Fruit fly (Drosophila melanogaster) whole organism, embryonic: Measurements from ENCODE around the gene Klp64D.

ENCODE experiments used
- CG10366 ChIP-seq: fragments of 200-800 bp; sonication (Bioruptor generic); IDR thresholded peaks from 2 replicates; pipeline ENCODE4 v1.3.6; 2022; ENCODE audit warnings: missing biosample characterization, missing genetic modification characterization
- CG10543 ChIP-seq: fragments of 200-800 bp; sonication (Bioruptor generic); optimal IDR thresholded peaks from 3 replicates; lab custom pipeline; 2017; ENCODE audit warnings: missing biosample characterization, mild to moderate bottlenecking, missing genetic modification characterization, moderate library complexity
- CG10979 ChIP-seq: fragments of 200-800 bp; sonication (Bioruptor generic); optimal IDR thresholded peaks from 2 replicates; lab custom pipeline; 2018; ENCODE audit warnings: missing biosample characterization, mild to moderate bottlenecking, missing genetic modification characterization, moderate library complexity
- CG11504 ChIP-seq: fragments of 200-800 bp; sonication (Bioruptor generic); optimal IDR thresholded peaks from 3 replicates; lab custom pipeline; 2019; ENCODE audit warnings: missing biosample characterization, mild to moderate bottlenecking, missing genetic modification characterization, moderate library complexity
- CG11560 ChIP-seq: fragments of 200-800 bp; sonication (Bioruptor generic); IDR thresholded peaks from 3 replicates; pipeline ENCODE4 v1.3.6; 2022; ENCODE audit warnings: missing biosample characterization, missing genetic modification characterization
- CG11723 ChIP-seq: fragments of 200-800 bp; sonication (Bioruptor generic); optimal IDR thresholded peaks from 2 replicates; lab custom pipeline; 2017; ENCODE audit warnings: missing biosample characterization, mild to moderate bottlenecking, missing genetic modification characterization
- CG12391 ChIP-seq: fragments of 200-800 bp; sonication (Bioruptor generic); optimal IDR thresholded peaks from 3 replicates; lab custom pipeline; 2018; ENCODE audit warnings: missing biosample characterization, mild to moderate bottlenecking, missing genetic modification characterization, moderate library complexity
- CG12942 ChIP-seq: fragments of 200-800 bp; sonication (Bioruptor generic); optimal IDR thresholded peaks from 3 replicates; lab custom pipeline; 2016; ENCODE audit warnings: missing biosample characterization, missing genetic modification characterization
- CG15073 ChIP-seq: fragments of 200-800 bp; sonication (Bioruptor generic); optimal IDR thresholded peaks from 2 replicates; lab custom pipeline; 2016; ENCODE audit warnings: missing biosample characterization, missing genetic modification characterization
- CG1529 ChIP-seq: fragments of 200-800 bp; sonication (Bioruptor generic); optimal IDR thresholded peaks from 3 replicates; lab custom pipeline; 2018; ENCODE audit warnings: missing biosample characterization, missing genetic modification characterization
- CG17612 ChIP-seq: fragments of 200-800 bp; sonication (Bioruptor generic); IDR thresholded peaks from 2 replicates; pipeline ENCODE4 v1.3.6; 2022; ENCODE audit warnings: missing biosample characterization, missing genetic modification characterization
- CG2129 ChIP-seq: fragments of 200-800 bp; sonication (Bioruptor generic); IDR thresholded peaks from 2 replicates; pipeline ENCODE4 v1.3.6; 2022; ENCODE audit warnings: missing biosample characterization, missing genetic modification characterization; ENCODE audit not compliant: partially characterized antibody
- CG3065 ChIP-seq: fragments of 200-800 bp; sonication (Bioruptor generic); optimal IDR thresholded peaks from 2 replicates; lab custom pipeline; 2016; ENCODE audit warnings: missing biosample characterization, missing genetic modification characterization
- CG31388 ChIP-seq: fragments of 200-800 bp; sonication (Bioruptor generic); optimal IDR thresholded peaks from 2 replicates; lab custom pipeline; 2016; ENCODE audit warnings: missing biosample characterization, missing genetic modification characterization
- CG32772 ChIP-seq: fragments of 200-800 bp; sonication (Bioruptor generic); IDR thresholded peaks from 2 replicates; pipeline ENCODE4 v1.3.6; 2022; ENCODE audit warnings: missing biosample characterization, missing genetic modification characterization
- CG3281 ChIP-seq: fragments of 200-800 bp; sonication (Bioruptor generic); optimal IDR thresholded peaks from 3 replicates; lab custom pipeline; 2017; ENCODE audit warnings: missing biosample characterization, mild to moderate bottlenecking, missing genetic modification characterization
- CG5180 ChIP-seq: fragments of 200-800 bp; sonication (Bioruptor generic); optimal IDR thresholded peaks from 3 replicates; lab custom pipeline; 2017; ENCODE audit warnings: missing biosample characterization, missing genetic modification characterization, mild to moderate bottlenecking, moderate library complexity, missing genetic modification reagents
- CG5953 ChIP-seq: fragments of 200-800 bp; sonication (Bioruptor generic); IDR thresholded peaks from 2 replicates; pipeline ENCODE4 v1.3.6; 2022; ENCODE audit warnings: missing biosample characterization, missing genetic modification characterization
- CG6254 ChIP-seq: fragments of 200-800 bp; sonication (Bioruptor generic); optimal IDR thresholded peaks from 3 replicates; lab custom pipeline; 2017; ENCODE audit warnings: mild to moderate bottlenecking, missing biosample characterization, missing genetic modification reagents, missing genetic modification characterization
- CG8290 ChIP-seq, 3 experiments: fragments of 200-800 bp; sonication (Bioruptor generic); optimal IDR thresholded peaks; 2 replicates each; lab custom pipeline; 2016 to 2019; ENCODE audit warnings: missing biosample characterization in 3 of 3, missing genetic modification characterization in 3 of 3, mild to moderate bottlenecking in 2 of 3, moderate library complexity in 1 of 3
- CG9727 ChIP-seq: fragments of 200-800 bp; sonication (Bioruptor generic); optimal IDR thresholded peaks from 3 replicates; lab custom pipeline; 2017; ENCODE audit warnings: missing biosample characterization, mild to moderate bottlenecking, missing genetic modification characterization
- CHES-1-like ChIP-seq: fragments of 200-800 bp; sonication (Bioruptor generic); optimal IDR thresholded peaks from 2 replicates; lab custom pipeline; 2016; ENCODE audit warnings: missing biosample characterization, missing genetic modification characterization
- Chrac-16 ChIP-seq: fragments of 200-800 bp; sonication (Bioruptor generic); optimal IDR thresholded peaks from 3 replicates; lab custom pipeline; 2016; ENCODE audit warnings: missing biosample characterization, missing genetic modification characterization
- CkIIα-i1 ChIP-seq: fragments of 200-800 bp; sonication (Bioruptor generic); IDR thresholded peaks from 2 replicates; pipeline ENCODE4 v1.3.6; 2022; ENCODE audit warnings: missing biosample characterization, missing genetic modification characterization
- Dad ChIP-seq: fragments of 200-800 bp; sonication (Bioruptor generic); optimal IDR thresholded peaks from 3 replicates; lab custom pipeline; 2016; ENCODE audit warnings: missing biosample characterization, missing genetic modification characterization
- Doc2 ChIP-seq: fragments of 200-800 bp; sonication (Bioruptor generic); IDR thresholded peaks from 2 replicates; pipeline ENCODE4 v1.3.6; 2022; ENCODE audit warnings: missing biosample characterization, missing genetic modification characterization
- E2f2 ChIP-seq: fragments of 200-800 bp; sonication (Bioruptor generic); IDR thresholded peaks from 2 replicates; pipeline ENCODE4 v1.3.6; 2022; ENCODE audit warnings: missing biosample characterization, missing genetic modification characterization
- Elba2 ChIP-seq: fragments of 200-800 bp; sonication (Bioruptor generic); optimal IDR thresholded peaks from 3 replicates; lab custom pipeline; 2016; ENCODE audit warnings: missing biosample characterization, missing genetic modification characterization
- HmgD ChIP-seq: fragments of 200-800 bp; sonication (Bioruptor generic); optimal IDR thresholded peaks from 3 replicates; lab custom pipeline; 2016; ENCODE audit warnings: missing biosample characterization, missing genetic modification characterization
- Mad ChIP-seq: fragments of 200-800 bp; sonication (Bioruptor generic); optimal IDR thresholded peaks from 2 replicates; lab custom pipeline; 2016; ENCODE audit warnings: missing biosample characterization, missing genetic modification characterization
- Mrtf ChIP-seq: fragments of 200-800 bp; sonication (Bioruptor generic); IDR thresholded peaks from 3 replicates; pipeline ENCODE4 v1.3.6; 2022; ENCODE audit warnings: missing biosample characterization, missing genetic modification characterization
- NFAT ChIP-seq: fragments of 200-800 bp; sonication (Bioruptor generic); IDR thresholded peaks from 2 replicates; pipeline ENCODE4 v1.3.6; 2022; ENCODE audit warnings: missing biosample characterization, missing genetic modification characterization
- NfI ChIP-seq: fragments of 200-800 bp; sonication (Bioruptor generic); optimal IDR thresholded peaks from 3 replicates; lab custom pipeline; 2018; ENCODE audit warnings: missing biosample characterization, mild to moderate bottlenecking, missing genetic modification characterization, moderate library complexity
- PHDP ChIP-seq: fragments of 200-800 bp; sonication (Bioruptor generic); optimal IDR thresholded peaks from 3 replicates; lab custom pipeline; 2018; ENCODE audit warnings: missing biosample characterization, mild to moderate bottlenecking, missing genetic modification characterization, moderate library complexity
- Spps ChIP-seq: fragments of 200-800 bp; sonication (Bioruptor generic); optimal IDR thresholded peaks from 2 replicates; lab custom pipeline; 2018; ENCODE audit warnings: missing biosample characterization, mild to moderate bottlenecking, missing genetic modification characterization
- TFAM ChIP-seq: fragments of 200-800 bp; sonication (Bioruptor generic); optimal IDR thresholded peaks from 2 replicates; lab custom pipeline; 2017; ENCODE audit warnings: missing biosample characterization, missing genetic modification characterization, inconsistent platforms
- ab ChIP-seq: fragments of 200-800 bp; sonication (Bioruptor generic); optimal IDR thresholded peaks from 2 replicates; lab custom pipeline; 2016; ENCODE audit warnings: missing biosample characterization, missing genetic modification characterization
- bsh ChIP-seq, 2 experiments: fragments of 200-800 bp; sonication (Bioruptor generic); optimal IDR thresholded peaks; 2 replicates each; lab custom pipeline; 2017 to 2018; ENCODE audit warnings: mild to moderate bottlenecking in 2 of 2, missing biosample characterization in 2 of 2, missing genetic modification characterization in 2 of 2, moderate library complexity in 1 of 2
- cato ChIP-seq: fragments of 200-800 bp; sonication (Bioruptor generic); optimal IDR thresholded peaks from 2 replicates; lab custom pipeline; 2016; ENCODE audit warnings: missing biosample characterization, missing genetic modification characterization, borderline replicate concordance
- crol ChIP-seq: fragments of 200-800 bp; sonication (Bioruptor generic); IDR thresholded peaks from 2 replicates; pipeline ENCODE4 v1.3.6; 2022; ENCODE audit warnings: missing biosample characterization, missing genetic modification characterization
- grau ChIP-seq: fragments of 200-800 bp; optimal IDR thresholded peaks from 3 replicates; lab custom pipeline; 2019; ENCODE audit warnings: missing biosample characterization, mild to moderate bottlenecking, missing genetic modification characterization, moderate library complexity
- h ChIP-seq: fragments of >200 bp; optimal IDR thresholded peaks from 2 replicates; lab custom pipeline; 2017
- klu ChIP-seq: fragments of 200-800 bp; sonication (Bioruptor generic); IDR thresholded peaks from 2 replicates; pipeline ENCODE4 v1.3.6; 2022; ENCODE audit warnings: missing biosample characterization, missing genetic modification characterization
- kni ChIP-seq: fragments of 200-800 bp; sonication (Bioruptor generic); optimal IDR thresholded peaks from 3 replicates; lab custom pipeline; 2017; ENCODE audit warnings: mild to moderate bottlenecking, missing biosample characterization, missing genetic modification reagents, missing genetic modification characterization
- knrl ChIP-seq: fragments of 200-800 bp; sonication (Bioruptor generic); IDR thresholded peaks from 3 replicates; pipeline ENCODE4 v1.3.6; 2022; ENCODE audit warnings: missing biosample characterization, missing genetic modification characterization; ENCODE audit not compliant: partially characterized antibody
- lola ChIP-seq, 3 experiments: fragments of >200 bp in 2 of 3; fragments of 200-800 bp in 1 of 3; sonication (Bioruptor generic) in 1 of 3; optimal IDR thresholded peaks; 2 replicates each; lab custom pipeline; 2017 to 2019; ENCODE audit warnings: missing biosample characterization in 3 of 3, missing genetic modification characterization in 3 of 3, mild to moderate bottlenecking in 1 of 3, moderate library complexity in 1 of 3
- seq ChIP-seq: fragments of 200-800 bp; sonication (Bioruptor generic); IDR thresholded peaks from 2 replicates; pipeline ENCODE4 v1.3.6; 2022; ENCODE audit warnings: missing biosample characterization, missing genetic modification characterization
- unc-4 ChIP-seq: fragments of 200-800 bp; sonication (Bioruptor generic); IDR thresholded peaks from 2 replicates; pipeline ENCODE4 v1.3.6; 2022; ENCODE audit warnings: missing biosample characterization, missing genetic modification characterization; ENCODE audit not compliant: partially characterized antibody
- vfl ChIP-seq: fragments of 200-800 bp; sonication (Bioruptor generic); optimal IDR thresholded peaks from 2 replicates; lab custom pipeline; 2016; ENCODE audit warnings: missing biosample characterization, missing genetic modification characterization
- zf30C ChIP-seq: fragments of 200-800 bp; sonication (Bioruptor generic); optimal IDR thresholded peaks from 3 replicates; lab custom pipeline; 2018; ENCODE audit warnings: missing biosample characterization, mild to moderate bottlenecking, missing genetic modification characterization

Klp64D gene

DNA sequence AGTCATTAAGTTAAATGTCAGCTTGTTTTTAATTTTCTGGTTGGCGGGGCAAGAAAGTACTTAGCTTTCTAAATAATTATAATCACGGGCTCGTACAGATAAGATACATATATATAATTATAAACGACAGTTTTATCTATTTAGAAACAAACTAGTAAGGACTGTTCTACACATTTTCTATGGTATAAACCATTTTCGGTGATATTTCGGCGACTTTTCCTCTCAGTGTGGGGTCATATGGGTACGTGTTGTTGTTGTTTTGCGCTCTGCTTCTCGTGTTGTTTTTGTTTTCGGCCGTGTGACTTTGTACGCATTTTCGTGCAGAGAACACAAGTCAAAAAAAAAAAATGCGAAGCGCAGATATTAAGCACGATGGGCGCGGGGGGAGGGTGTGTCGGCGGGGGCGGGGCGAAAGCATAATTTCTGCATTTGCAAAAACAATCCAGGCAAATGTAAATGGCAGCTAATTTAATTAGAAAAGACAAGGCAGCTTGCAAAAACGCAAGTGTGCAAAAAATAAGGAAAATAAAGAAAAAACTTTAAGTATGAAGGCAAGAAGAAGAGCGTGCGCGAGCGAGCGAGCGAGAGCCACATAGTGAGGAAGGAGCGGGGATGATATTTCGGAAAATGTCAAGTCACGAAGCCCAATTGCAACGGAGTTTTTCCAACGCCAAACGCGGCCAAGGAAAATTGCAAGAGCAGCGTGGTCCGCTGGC, 6.1 kb upstream of the Klp64D start (continued):
- TF ChIP-seq CG11504 (tag; lab: Kevin White, UChicago) = no peak
- TF ChIP-seq seq = peak; percentile 53
- peak; percentile 53 for TF ChIP-seq CG12391 (tag; lab: Kevin White, UChicago)
- TF ChIP-seq CG12942 (GFP tag; lab: Kevin White, UChicago) = peak; percentile 55
- no peak for TF ChIP-seq CkIIα-i1
- TF ChIP-seq klu = no peak
- TF ChIP-seq cato (GFP tag; lab: Kevin White, UChicago) = peak; percentile 25
- TF ChIP-seq E2f2 = peak; percentile 21; the same call in 1 of the 2 replicates
- peak; percentile 10 for TF ChIP-seq CG10979 (tag; lab: Kevin White, UChicago)
- no peak for TF ChIP-seq CG3281 (GFP tag; lab: Kevin White, UChicago)
- no peak for TF ChIP-seq CG10543
- TF ChIP-seq CG5953 = no peak
- no peak for TF ChIP-seq Dad (GFP tag; lab: Kevin White, UChicago)
- no peak for TF ChIP-seq CG31388 (GFP tag; lab: Kevin White, UChicago)
- TF ChIP-seq Spps (tag; lab: Kevin White, UChicago) = no peak
- TF ChIP-seq unc-4 (GFP tag; lab: Robert Waterston, UW) = no peak
- TF ChIP-seq HmgD (GFP tag; lab: Kevin White, UChicago) = no peak
- no peak for TF ChIP-seq CG3065
- TF ChIP-seq crol (GFP tag; lab: Robert Waterston, UW) = peak; percentile 95
- TF ChIP-seq knrl (GFP tag; lab: Robert Waterston, UW) = no peak
- no peak for TF ChIP-seq ab (GFP tag; lab: Kevin White, UChicago)
- TF ChIP-seq Chrac-16 = peak; percentile 20
- TF ChIP-seq CG2129 = no peak
- TF ChIP-seq CG32772 (GFP tag; lab: Robert Waterston, UW) = peak; percentile 56; the same call in 1 of the 2 replicates
- TF ChIP-seq Mrtf (GFP tag; lab: Robert Waterston, UW) = no peak
- TF ChIP-seq grau = peak; percentile 44
- no peak for TF ChIP-seq TFAM
- peak; percentile 39 for TF ChIP-seq CG9727 (GFP tag; lab: Kevin White, UChicago)
- TF ChIP-seq CG5180 = no peak
- TF ChIP-seq NFAT = no peak
- TF ChIP-seq CG11560 = no peak
- TF ChIP-seq Mad (GFP tag; lab: Kevin White, UChicago) = no peak
- TF ChIP-seq bsh (GFP tag; optimal IDR thresholded peaks at IDR 0.05; lab: Kevin White, UChicago) = peak; percentile 43 to 48
- peak; percentile 18 for TF ChIP-seq NfI (GFP tag; lab: Kevin White, UChicago)
- no peak for TF ChIP-seq CG11723 (GFP tag; lab: Kevin White, UChicago)
- TF ChIP-seq CHES-1-like (GFP tag; lab: Kevin White, UChicago) = no peak
- TF ChIP-seq CG17612 (GFP tag; lab: Robert Waterston, UW) = no peak
- no peak for TF ChIP-seq CG15073 (GFP tag; lab: Kevin White, UChicago)
- TF ChIP-seq vfl (GFP tag; lab: Kevin White, UChicago) = no peak
- TF ChIP-seq Elba2 (GFP tag; lab: Kevin White, UChicago) = no peak
- no peak for TF ChIP-seq Doc2
- no peak for TF ChIP-seq CG1529 (GFP tag; lab: Kevin White, UChicago)
- no peak for TF ChIP-seq kni
- peak; percentile 79 for TF ChIP-seq zf30C
- TF ChIP-seq PHDP (tag; lab: Kevin White, UChicago) = peak; percentile 41
- no peak for TF ChIP-seq CG8290 (GFP tag; optimal IDR thresholded peaks at IDR 0.05; lab: Kevin White, UChicago)
- no peak for TF ChIP-seq CG8290 (tag; optimal IDR thresholded peaks at IDR 0.05; lab: Kevin White, UChicago)
- no peak for TF ChIP-seq CG6254 (GFP tag; lab: Kevin White, UChicago)
- TF ChIP-seq lola (GFP tag; optimal IDR thresholded peaks at IDR 0.05; lab: Kevin White, UChicago) = no peak
- no peak for TF ChIP-seq h (lab: Kevin White, UChicago)
- TF ChIP-seq CG10366 (GFP tag; lab: Robert Waterston, UW) = peak; percentile 51
